Worm (Caenorhabditis elegans): ENCODE data around the gene F09F7.6.
A peak's percentile ranks its signal among the peaks of the same experiment; 100 is the strongest.

DNA sequence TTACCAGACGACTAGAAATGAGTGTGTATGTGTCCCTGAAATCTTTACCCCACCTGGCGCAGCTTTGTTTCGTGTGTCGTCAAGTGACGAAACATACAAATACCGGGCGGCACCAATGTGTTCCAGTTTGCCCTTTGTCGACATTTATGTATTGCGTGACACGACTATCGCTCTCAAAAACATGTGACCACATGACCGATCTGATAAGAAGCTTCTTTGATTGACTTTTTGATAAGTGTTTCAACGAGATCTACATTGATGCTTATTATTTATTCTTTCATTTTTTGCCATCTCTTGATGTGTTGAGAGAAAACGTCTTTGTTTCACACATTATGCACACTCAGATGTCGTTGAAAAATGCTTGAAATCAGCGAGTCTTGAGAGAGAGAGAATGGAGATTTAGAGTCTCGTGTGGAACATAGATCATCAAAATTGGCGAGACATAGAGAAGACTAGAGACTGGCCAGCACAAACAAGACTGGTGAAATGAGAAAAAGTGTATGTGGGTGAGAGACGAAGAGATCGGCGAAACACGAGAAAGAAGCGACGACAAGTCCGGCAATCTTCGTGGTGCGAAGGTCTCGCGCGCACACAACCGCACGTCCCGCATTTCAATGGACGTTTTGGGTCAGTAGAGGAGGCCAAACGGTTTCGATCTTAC lies 48.9 kb downstream of the F09F7.6 start:
- TF ChIP-seq peb-1 (tag; optimal IDR thresholded peaks at IDR 0.05), result no peak
- peak; percentile 95 for TF ChIP-seq crh-2 (tag; optimal IDR thresholded peaks at IDR 0.05)
- TF ChIP-seq ama-1 (optimal IDR thresholded peaks at IDR 0.05), result peak; percentile 69
- no peak for TF ChIP-seq elt-3 (tag; optimal IDR thresholded peaks at IDR 0.05)
- TF ChIP-seq skn-1 (tag; optimal IDR thresholded peaks at IDR 0.05), result no peak
- TF ChIP-seq nhr-23 (tag; optimal IDR thresholded peaks at IDR 0.05), result no peak
- no peak for TF ChIP-seq nhr-237 (tag; optimal IDR thresholded peaks at IDR 0.05)
- no peak for TF ChIP-seq ceh-82 (tag; optimal IDR thresholded peaks at IDR 0.05)
- TF ChIP-seq unc-39 (tag; optimal IDR thresholded peaks at IDR 0.05), result no peak
- no peak for TF ChIP-seq nhr-11 (tag; optimal IDR thresholded peaks at IDR 0.05)
- no peak for TF ChIP-seq lin-13 (GFP tag; optimal IDR thresholded peaks at IDR 0.05)
- TF ChIP-seq R02D3.7 (tag; optimal IDR thresholded peaks at IDR 0.05), result no peak
